Worm (Caenorhabditis elegans) whole organism, L4/young adult: ENCODE data around the gene nlp-27.

ENCODE experiments used
- W03F9.2 ChIP-seq: fragments of 150-350 bp; optimal IDR thresholded peaks from 2 replicates; lab custom pipeline; 2014; ENCODE audit warnings: missing biosample characterization, missing genetic modification characterization
- dao-5 ChIP-seq: sonication (generic microtip); optimal IDR thresholded peaks from 2 replicates; lab custom pipeline; 2016; ENCODE audit warnings: missing genotype, missing genetic modification characterization, moderate library complexity, missing compliant biosample characterization
- him-1 ChIP-seq: sonication (generic microtip); optimal IDR thresholded peaks from 2 replicates; lab custom pipeline; 2016; ENCODE audit warnings: missing genotype, missing genetic modification reagents, missing genetic modification characterization, missing compliant biosample characterization

nlp-27 gene

DNA sequence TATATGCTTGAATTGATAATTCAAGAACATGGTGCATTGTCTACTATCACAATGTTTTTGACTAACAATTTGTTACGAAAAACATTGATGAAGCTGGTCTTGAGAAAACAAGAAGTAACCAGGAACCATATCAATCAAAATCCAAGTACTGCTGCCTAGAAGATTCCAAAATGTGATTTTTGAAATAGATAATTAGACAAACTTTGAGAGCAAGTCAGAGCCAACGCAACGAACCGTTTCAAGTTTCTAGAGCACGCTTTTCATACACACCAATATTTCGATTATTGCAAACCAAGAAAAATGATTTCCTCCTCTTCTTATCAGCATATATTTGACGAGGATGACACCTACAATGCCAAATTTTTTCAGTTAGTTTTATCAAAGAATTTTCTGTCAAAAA is 27.6 kb downstream of the nlp-27 start, which contains the start of gene srw-89:
Gene srw-89 (plus strand): TSS at position 301 of the 400 bp plus-strand sequence.
- TF ChIP-seq him-1 (tag; lab: Kevin White, UChicago) (no peak), W03F9.2 (no peak), dao-5 (tag; lab: Kevin White, UChicago) (no peak)

DNA sequence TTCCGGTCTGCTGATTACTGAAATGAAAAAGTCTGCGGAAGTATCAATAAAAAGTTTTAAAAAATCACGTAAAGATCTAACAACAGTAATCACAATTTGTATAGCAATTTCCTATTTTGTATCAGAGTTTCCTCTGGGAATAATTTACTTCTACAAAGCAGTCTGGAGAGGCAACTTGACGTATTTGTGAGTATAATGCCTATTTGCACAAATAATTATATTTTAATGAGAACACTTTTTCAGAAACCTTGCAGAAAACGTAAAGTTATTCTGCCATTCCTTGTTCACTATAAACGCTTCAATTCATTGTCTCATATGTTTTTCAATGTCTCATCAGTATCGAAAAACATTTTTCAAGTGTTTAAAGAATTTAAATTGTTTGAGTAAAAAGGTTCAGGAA is 29.4 kb downstream of the nlp-27 start:
- TF ChIP-seq dao-5 (tag; lab: Kevin White, UChicago) (no peak), W03F9.2 (no peak), him-1 (tag; lab: Kevin White, UChicago) (no peak)

DNA sequence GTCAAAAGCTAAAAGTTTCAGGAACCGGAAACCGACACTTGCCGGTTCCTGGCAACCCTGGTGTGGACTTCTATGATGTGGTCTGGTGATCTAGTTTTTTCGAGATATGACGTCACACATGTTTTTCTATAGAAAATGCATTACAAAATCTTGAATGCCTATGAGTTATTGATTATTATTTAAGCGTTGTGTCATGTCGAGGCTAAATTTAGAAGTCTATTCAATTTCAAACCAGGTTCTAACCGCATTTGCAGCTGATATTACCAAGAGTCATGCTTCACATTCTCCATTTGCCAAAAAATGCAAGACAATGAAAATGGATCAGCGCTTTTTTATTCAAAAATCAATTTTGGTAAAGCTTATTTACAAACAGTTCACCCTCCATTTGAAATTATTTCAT is 30.0 kb downstream of the nlp-27 start, which contains the start of gene K09D9.3:
Gene K09D9.3 (plus strand): TSS at position 301 of the 400 bp plus-strand sequence.
- TF ChIP-seq him-1 (tag; lab: Kevin White, UChicago) (no peak), dao-5 (tag; lab: Kevin White, UChicago) (no peak), W03F9.2 (no peak)

DNA sequence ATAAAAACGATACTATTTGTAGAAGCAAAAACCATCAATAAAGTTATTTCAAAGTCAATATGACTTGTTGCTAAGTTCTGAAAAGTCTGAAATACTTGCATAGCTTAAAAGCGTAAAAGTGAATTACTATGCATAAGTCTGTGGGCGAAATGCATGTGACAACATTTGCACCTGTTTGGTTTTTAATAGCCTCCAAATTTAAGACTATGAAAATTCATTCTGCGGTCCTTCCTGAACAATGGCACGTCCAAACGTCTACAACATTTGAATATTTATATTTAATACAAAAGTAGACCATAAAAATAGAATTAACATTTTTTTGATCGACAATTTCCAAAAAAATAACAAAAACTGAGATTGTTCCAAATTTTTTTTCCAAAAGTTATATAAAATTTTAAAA is 32.6 kb downstream of the nlp-27 start, which contains the start of gene K09D9.14:
Gene K09D9.14 (minus strand): TSS at position 101 of the 400 bp plus-strand sequence.
- TF ChIP-seq dao-5 (tag; lab: Kevin White, UChicago) = no peak
- no peak for TF ChIP-seq W03F9.2

DNA sequence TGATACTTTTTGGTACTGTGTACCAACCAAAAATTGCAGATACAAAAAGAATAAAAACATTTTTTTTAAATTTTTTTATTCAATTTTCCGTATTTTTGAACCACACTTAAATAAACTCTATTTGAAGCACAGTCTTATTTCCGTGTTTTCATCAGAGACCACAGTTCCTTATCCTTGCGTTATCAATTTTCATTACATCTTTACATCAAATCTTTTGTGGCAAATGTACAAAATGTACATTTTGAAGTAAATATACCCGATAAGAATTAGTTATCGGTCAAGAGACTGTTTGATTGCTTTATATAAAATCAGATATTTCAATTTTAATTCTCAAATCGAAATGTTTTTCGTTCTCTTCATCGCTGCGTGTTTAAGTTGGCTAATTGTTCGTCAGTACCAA is 33.1 kb downstream of the nlp-27 start, which contains the start of gene cyp-35A3:
Gene cyp-35A3 (plus strand): TSS at position 301 of the 400 bp plus-strand sequence.
- TF ChIP-seq him-1 (tag; lab: Kevin White, UChicago) = no peak
- TF ChIP-seq dao-5 (tag; lab: Kevin White, UChicago) = no peak
- no peak for TF ChIP-seq W03F9.2

DNA sequence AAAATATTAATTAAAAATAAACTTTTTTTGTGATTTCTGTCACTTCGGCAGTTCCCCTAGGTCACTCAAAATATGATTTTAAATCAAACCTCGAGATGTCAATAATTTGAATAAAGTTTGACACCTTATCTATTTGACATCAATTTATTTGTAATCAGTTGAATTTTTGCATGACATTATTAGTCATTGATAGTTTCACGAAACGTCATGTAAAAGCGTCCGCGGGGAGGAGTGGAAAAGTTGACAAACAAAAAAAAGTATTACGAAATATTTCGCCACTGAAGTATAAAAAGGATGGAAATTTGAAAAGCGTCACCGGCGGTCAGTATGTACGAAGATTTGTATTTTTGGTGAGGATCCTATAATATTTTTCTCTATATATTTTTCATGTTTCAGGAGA is 35.6 kb downstream of the nlp-27 start, which contains the start of gene K09D9.1:
Gene K09D9.1 (plus strand): TSS at position 271 of the 400 bp plus-strand sequence.
- no peak for TF ChIP-seq dao-5 (tag; lab: Kevin White, UChicago)
- no peak for TF ChIP-seq him-1 (tag; lab: Kevin White, UChicago)
- no peak for TF ChIP-seq W03F9.2

DNA sequence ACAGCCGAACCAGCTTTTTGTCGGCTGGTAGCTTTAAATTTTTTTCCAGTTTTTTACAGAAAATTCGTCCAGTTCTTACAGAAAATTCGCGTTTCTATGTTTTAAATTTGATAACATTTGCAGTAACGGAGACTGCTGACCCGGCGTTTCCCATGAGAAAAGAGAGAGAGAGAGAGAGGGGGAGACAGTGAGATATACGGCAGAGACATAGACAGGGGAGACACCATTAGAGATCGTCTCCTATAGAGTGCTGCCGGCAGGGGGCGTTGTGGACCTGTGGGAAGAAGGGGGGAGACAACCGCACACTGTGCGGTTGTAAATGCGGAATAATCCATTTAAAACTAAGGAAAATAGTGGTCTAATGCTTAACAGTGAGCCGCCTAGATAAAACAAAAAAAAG is 40.4 kb downstream of the nlp-27 start:
- no peak for TF ChIP-seq him-1 (tag; lab: Kevin White, UChicago)
- TF ChIP-seq W03F9.2 = no peak
- TF ChIP-seq dao-5 (tag; lab: Kevin White, UChicago) = no peak

DNA sequence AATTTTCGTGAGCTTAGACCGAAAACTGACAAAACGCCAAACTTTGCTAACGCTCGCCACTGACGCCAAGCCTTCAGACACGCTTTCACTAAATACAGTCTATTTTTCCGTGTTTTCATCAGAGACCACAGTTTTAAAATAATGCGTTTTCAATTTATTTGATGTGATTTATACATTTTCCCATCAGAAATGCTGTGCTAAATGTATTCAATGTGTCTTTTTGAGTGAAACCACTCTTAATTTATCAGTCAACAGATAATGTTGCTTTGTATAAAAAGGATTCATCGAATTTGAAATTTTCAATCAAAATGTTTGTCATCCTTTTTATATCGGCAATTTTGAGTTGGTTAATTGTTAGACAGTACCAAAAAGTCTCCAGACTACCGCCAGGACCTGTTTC is 42.1 kb downstream of the nlp-27 start, which contains the start of gene cyp-35A4:
Gene cyp-35A4 (plus strand): TSS at position 301 of the 400 bp plus-strand sequence.
- TF ChIP-seq W03F9.2 (no peak), dao-5 (tag; lab: Kevin White, UChicago) (no peak), him-1 (tag; lab: Kevin White, UChicago) (no peak)

DNA sequence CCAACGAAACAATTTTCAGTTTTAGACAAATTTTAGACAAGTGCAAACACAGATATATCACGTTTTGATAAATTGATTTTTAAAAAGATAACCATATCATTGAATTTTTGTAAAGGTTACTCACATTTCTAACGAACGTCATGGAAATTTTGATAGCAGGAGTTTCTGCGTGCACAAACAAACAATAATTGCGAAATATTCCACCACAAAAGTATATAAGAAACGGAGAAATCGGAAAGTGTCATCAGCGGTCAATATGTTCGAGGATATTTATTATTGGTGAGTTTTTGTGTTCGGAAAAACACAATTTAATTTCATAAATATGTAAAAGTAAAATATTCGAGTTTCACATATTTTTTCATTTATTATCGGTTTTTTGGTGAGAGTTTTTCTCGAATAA is 45.1 kb downstream of the nlp-27 start, which contains the start of gene C49G7.7:
Gene C49G7.7 (plus strand): TSS at position 174 of the 400 bp plus-strand sequence.
- no peak for TF ChIP-seq dao-5 (tag; lab: Kevin White, UChicago)
- TF ChIP-seq him-1 (tag; lab: Kevin White, UChicago) = no peak
- no peak for TF ChIP-seq W03F9.2

DNA sequence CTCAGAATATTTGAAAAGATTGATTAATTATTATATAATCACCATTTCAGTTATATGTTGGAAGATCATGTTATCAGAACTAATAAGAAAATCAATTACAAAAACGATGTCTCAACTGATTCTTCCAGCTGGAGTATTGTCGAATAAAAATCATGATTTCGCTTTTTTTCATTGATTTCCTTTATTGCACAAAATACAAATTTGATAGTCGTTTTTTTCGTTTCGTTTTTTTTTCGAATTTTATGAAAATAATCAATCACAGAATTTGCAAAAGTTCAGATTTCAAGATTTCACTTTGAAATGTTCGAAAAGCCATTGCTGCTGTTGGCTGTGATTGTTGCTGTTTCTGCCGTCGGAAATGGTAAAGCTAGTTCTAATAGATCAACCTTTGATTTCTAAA is 46.6 kb downstream of the nlp-27 start, which contains the start of gene C49G7.13:
Gene C49G7.13 (plus strand): TSS at position 301 of the 400 bp plus-strand sequence.
- TF ChIP-seq him-1 (tag; lab: Kevin White, UChicago) = no peak
- no peak for TF ChIP-seq W03F9.2
- no peak for TF ChIP-seq dao-5 (tag; lab: Kevin White, UChicago)

DNA sequence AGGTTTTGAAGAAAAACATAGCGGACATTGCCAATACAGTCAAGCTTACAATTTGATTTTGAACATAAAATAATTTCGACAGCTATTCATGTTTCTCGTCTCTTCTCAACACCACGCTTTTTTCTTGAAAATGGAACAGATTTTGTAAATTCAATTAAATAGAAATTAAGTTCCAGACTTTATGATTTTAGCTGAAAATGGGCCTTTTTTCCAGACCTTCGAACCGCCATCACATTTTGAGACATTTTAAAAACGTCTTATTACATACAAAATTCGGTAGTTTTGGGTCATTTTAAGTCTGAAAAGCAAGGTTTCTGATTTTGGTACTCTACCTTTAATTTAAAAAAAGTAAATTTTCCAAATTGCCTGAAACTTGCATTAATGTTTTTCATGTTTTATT is 48.9 kb downstream of the nlp-27 start, which contains the start of gene C49G7.12:
Gene C49G7.12 (plus strand): TSS at position 301 of the 400 bp plus-strand sequence.
- TF ChIP-seq W03F9.2 = no peak
- no peak for TF ChIP-seq dao-5 (tag; lab: Kevin White, UChicago)
- TF ChIP-seq him-1 (tag; lab: Kevin White, UChicago) = no peak

DNA sequence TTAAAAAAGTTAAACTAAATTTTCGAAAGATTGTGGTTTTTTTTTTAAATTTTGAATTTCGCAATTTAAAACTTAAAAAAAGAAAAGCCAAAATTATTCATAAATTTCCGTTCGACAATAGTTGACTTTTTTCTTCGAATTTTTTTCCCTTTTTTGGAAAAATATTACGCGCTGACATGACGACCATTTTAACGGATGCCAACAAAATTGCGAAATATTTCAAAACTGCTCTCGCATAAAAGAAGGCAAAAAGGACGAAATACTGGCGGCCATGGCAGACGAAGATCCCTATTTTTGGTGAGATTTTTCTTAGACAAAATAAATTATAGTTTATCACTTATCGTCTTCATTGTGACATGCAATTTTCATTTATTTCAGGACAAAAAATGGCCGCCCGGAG is 49.4 kb downstream of the nlp-27 start:
- TF ChIP-seq him-1 (tag; lab: Kevin White, UChicago) = no peak
- no peak for TF ChIP-seq W03F9.2
